Fruit fly (Drosophila melanogaster) whole organism, embryonic: Measurements from ENCODE around the gene CG32369.
A peak's percentile ranks its signal among the peaks of the same experiment; 100 is the strongest.

Source experiments
- Antp ChIP-seq: fragments of 200-800 bp; sonication (Bioruptor generic); optimal IDR thresholded peaks from 3 replicates; lab custom pipeline; 2016; ENCODE audit warnings: missing biosample characterization, missing genetic modification characterization
- C15 ChIP-seq: fragments of 200-800 bp; sonication (Bioruptor generic); IDR thresholded peaks from 3 replicates; pipeline ENCODE4 v1.3.6; 2022; ENCODE audit warnings: missing biosample characterization, missing genetic modification characterization
- CG10274 ChIP-seq: fragments of 200-800 bp; sonication (Bioruptor generic); optimal IDR thresholded peaks from 3 replicates; lab custom pipeline; 2017; ENCODE audit warnings: missing biosample characterization, mild to moderate bottlenecking, missing genetic modification characterization
- CG10431 ChIP-seq: fragments of 200-800 bp; sonication (Bioruptor generic); optimal IDR thresholded peaks from 3 replicates; lab custom pipeline; 2018; ENCODE audit warnings: missing biosample characterization, mild to moderate bottlenecking, missing genetic modification characterization
- CG10654 ChIP-seq: fragments of 200-800 bp; sonication (Bioruptor generic); optimal IDR thresholded peaks from 2 replicates; lab custom pipeline; 2016; ENCODE audit warnings: missing biosample characterization, missing genetic modification characterization
- CG12236 ChIP-seq: fragments of 200-800 bp; sonication (Bioruptor generic); optimal IDR thresholded peaks from 2 replicates; lab custom pipeline; 2016; ENCODE audit warnings: missing biosample characterization, missing genetic modification characterization
- CG12299 ChIP-seq: fragments of 200-800 bp; sonication (Bioruptor generic); optimal IDR thresholded peaks from 2 replicates; lab custom pipeline; 2018; ENCODE audit warnings: missing biosample characterization, mild to moderate bottlenecking, missing genetic modification characterization
- CG13775 ChIP-seq: fragments of 200-800 bp; sonication (Bioruptor generic); optimal IDR thresholded peaks from 3 replicates; lab custom pipeline; 2017; ENCODE audit warnings: missing biosample characterization, mild to moderate bottlenecking, missing genetic modification characterization
- CG15601 ChIP-seq: fragments of 200-800 bp; sonication (Bioruptor generic); optimal IDR thresholded peaks from 3 replicates; lab custom pipeline; 2019; ENCODE audit warnings: missing biosample characterization, mild to moderate bottlenecking, missing genetic modification characterization, moderate library complexity
- CG17829 ChIP-seq: fragments of 200-800 bp; optimal IDR thresholded peaks from 2 replicates; lab custom pipeline; 2019; ENCODE audit warnings: missing biosample characterization, mild to moderate bottlenecking, missing genetic modification characterization, moderate library complexity
- CG18262 ChIP-seq: fragments of 200-800 bp; optimal IDR thresholded peaks from 3 replicates; lab custom pipeline; 2019; ENCODE audit warnings: missing biosample characterization, mild to moderate bottlenecking, missing genetic modification characterization, moderate library complexity
- CG18599 ChIP-seq: fragments of 200-800 bp; sonication (Bioruptor generic); optimal IDR thresholded peaks from 3 replicates; lab custom pipeline; 2017; ENCODE audit warnings: missing biosample characterization, missing genetic modification characterization, mild to moderate bottlenecking, moderate library complexity, missing genetic modification reagents
- CG2199 ChIP-seq: fragments of 200-800 bp; sonication (Bioruptor generic); IDR thresholded peaks from 3 replicates; pipeline ENCODE4 v1.3.6; 2022; ENCODE audit warnings: missing biosample characterization, missing genetic modification characterization
- CG33557 ChIP-seq: fragments of 200-800 bp; sonication (Bioruptor generic); optimal IDR thresholded peaks from 2 replicates; lab custom pipeline; 2019; ENCODE audit warnings: missing biosample characterization, mild to moderate bottlenecking, missing genetic modification characterization, moderate library complexity
- CG3726 ChIP-seq: fragments of 200-800 bp; sonication (Bioruptor generic); IDR thresholded peaks from 3 replicates; pipeline ENCODE4, ENCODE4 v1.3.6; 2022; ENCODE audit warnings: missing biosample characterization, missing genetic modification characterization
- CG3838 ChIP-seq: fragments of 200-800 bp; sonication (Bioruptor generic); optimal IDR thresholded peaks from 3 replicates; lab custom pipeline; 2016; ENCODE audit warnings: missing biosample characterization, missing genetic modification characterization
- CG4328 ChIP-seq: fragments of 200-800 bp; sonication (Bioruptor generic); optimal IDR thresholded peaks from 3 replicates; lab custom pipeline; 2017; ENCODE audit warnings: missing biosample characterization, missing genetic modification reagents, missing genetic modification characterization
- CG43689 ChIP-seq: fragments of 200-800 bp; sonication (Bioruptor generic); IDR thresholded peaks from 2 replicates; pipeline ENCODE4 v1.3.6; 2022; ENCODE audit warnings: missing biosample characterization, missing genetic modification characterization
- CG6175 ChIP-seq: fragments of 200-800 bp; sonication (Bioruptor generic); IDR thresholded peaks from 3 replicates; pipeline ENCODE4 v1.3.6; 2022; ENCODE audit warnings: missing biosample characterization, missing genetic modification characterization
- CG7357 ChIP-seq: fragments of 200-800 bp; sonication (Bioruptor generic); IDR thresholded peaks from 3 replicates; pipeline ENCODE4 v1.3.6; 2022; ENCODE audit warnings: missing biosample characterization, missing genetic modification characterization
- CG7987 ChIP-seq: fragments of 200-800 bp; sonication (Bioruptor generic); optimal IDR thresholded peaks from 2 replicates; lab custom pipeline; 2018; ENCODE audit warnings: missing biosample characterization, mild to moderate bottlenecking, missing genetic modification characterization, moderate library complexity
- CG8944 ChIP-seq: fragments of 200-800 bp; sonication (Bioruptor generic); optimal IDR thresholded peaks from 3 replicates; lab custom pipeline; 2016; ENCODE audit warnings: missing biosample characterization, missing genetic modification characterization
- Camta ChIP-seq: fragments of 200-800 bp; sonication (Bioruptor generic); optimal IDR thresholded peaks from 2 replicates; lab custom pipeline; 2016; ENCODE audit warnings: missing biosample characterization, missing genetic modification characterization
- CkIIα-i1 ChIP-seq: fragments of 200-800 bp; sonication (Bioruptor generic); IDR thresholded peaks from 2 replicates; pipeline ENCODE4 v1.3.6; 2022; ENCODE audit warnings: missing biosample characterization, missing genetic modification characterization
- Dbx ChIP-seq: fragments of 200-800 bp; sonication (Bioruptor generic); IDR thresholded peaks from 3 replicates; pipeline ENCODE4 v1.3.6; 2022; ENCODE audit warnings: missing biosample characterization, missing genetic modification characterization
- Dref ChIP-seq: fragments of 200-800 bp; sonication (Bioruptor generic); IDR thresholded peaks from 2 replicates; pipeline ENCODE4 v1.3.6; 2022; ENCODE audit warnings: missing biosample characterization, missing genetic modification characterization
- ERR ChIP-seq: fragments of 200-800 bp; sonication (Bioruptor generic); optimal IDR thresholded peaks from 2 replicates; lab custom pipeline; 2016; ENCODE audit warnings: missing biosample characterization, missing genetic modification characterization
- Elba2 ChIP-seq: fragments of 200-800 bp; sonication (Bioruptor generic); optimal IDR thresholded peaks from 3 replicates; lab custom pipeline; 2016; ENCODE audit warnings: missing biosample characterization, missing genetic modification characterization
- Ets65A ChIP-seq: fragments of 200-800 bp; sonication (Bioruptor generic); peaks from one replicate; lab custom pipeline; 2016; ENCODE audit warnings: missing biosample characterization, missing genetic modification characterization
- Gug ChIP-seq: fragments of 200-800 bp; sonication (Bioruptor generic); IDR thresholded peaks from 4 replicates; pipeline ENCODE4 v1.3.6; 2022; ENCODE audit warnings: missing biosample characterization, missing genetic modification characterization
- Hand ChIP-seq: fragments of 200-800 bp; sonication (Bioruptor generic); optimal IDR thresholded peaks from 2 replicates; lab custom pipeline; 2017; ENCODE audit warnings: mild to moderate bottlenecking, missing biosample characterization, missing genetic modification reagents, missing genetic modification characterization
- Trl ChIP-seq, 3 experiments: fragments of >200 bp in 2 of 3; fragments of 200-800 bp in 1 of 3; sonication (Bioruptor generic) in 1 of 3; optimal IDR thresholded peaks; 2 replicates in 1 of 3; 3 replicates in 2 of 3; lab custom pipeline; 2016 to 2017; ENCODE audit warnings: missing biosample characterization in 1 of 3, missing genetic modification characterization in 1 of 3
- gsb ChIP-seq: fragments of 200-800 bp; sonication (Bioruptor generic); IDR thresholded peaks from 2 replicates; pipeline ENCODE4 v1.3.6; 2022; ENCODE audit warnings: missing biosample characterization, missing genetic modification characterization
- h ChIP-seq: fragments of >200 bp; optimal IDR thresholded peaks from 2 replicates; lab custom pipeline; 2017
- hkb ChIP-seq, 2 experiments: fragments of 200-800 bp in 1 of 2; fragments of >200 bp in 1 of 2; sonication (Bioruptor generic) in 1 of 2; IDR thresholded peaks in 1 of 2; optimal IDR thresholded peaks in 1 of 2; 2 replicates each; pipeline versions ENCODE4 v1.3.6 to Lab custom; 2017 to 2022; ENCODE audit warnings: missing biosample characterization in 1 of 2, missing genetic modification characterization in 1 of 2
- ind ChIP-seq: fragments of 200-800 bp; sonication (Bioruptor generic); optimal IDR thresholded peaks from 3 replicates; lab custom pipeline; 2016; ENCODE audit warnings: missing biosample characterization, missing genetic modification characterization
- knrl ChIP-seq: fragments of 200-800 bp; sonication (Bioruptor generic); IDR thresholded peaks from 3 replicates; pipeline ENCODE4 v1.3.6; 2022; ENCODE audit warnings: missing biosample characterization, missing genetic modification characterization; ENCODE audit not compliant: partially characterized antibody
- lola ChIP-seq, 3 experiments: fragments of >200 bp in 2 of 3; fragments of 200-800 bp in 1 of 3; sonication (Bioruptor generic) in 1 of 3; optimal IDR thresholded peaks; 2 replicates each; lab custom pipeline; 2017 to 2019; ENCODE audit warnings: missing biosample characterization in 3 of 3, missing genetic modification characterization in 3 of 3, mild to moderate bottlenecking in 1 of 3, moderate library complexity in 1 of 3
- otp ChIP-seq: fragments of 200-800 bp; sonication (Bioruptor generic); IDR thresholded peaks from 3 replicates; pipeline ENCODE4, ENCODE4 v1.3.6; 2022; ENCODE audit warnings: missing biosample characterization, missing genetic modification characterization
- pb ChIP-seq: fragments of 200-800 bp; sonication (Bioruptor generic); optimal IDR thresholded peaks from 3 replicates; lab custom pipeline; 2016; ENCODE audit warnings: missing biosample characterization, missing genetic modification characterization
- rib ChIP-seq: fragments of 200-800 bp; sonication (Bioruptor generic); IDR thresholded peaks from 2 replicates; pipeline ENCODE4 v1.3.6; 2022; ENCODE audit warnings: missing biosample characterization, missing genetic modification characterization
- salm ChIP-seq: fragments of 200-800 bp; sonication (Bioruptor generic); optimal IDR thresholded peaks from 2 replicates; lab custom pipeline; 2018; ENCODE audit warnings: missing biosample characterization, mild to moderate bottlenecking, missing genetic modification characterization
- sd ChIP-seq: fragments of 200-800 bp; sonication (Bioruptor generic); optimal IDR thresholded peaks from 3 replicates; lab custom pipeline; 2018; ENCODE audit warnings: missing biosample characterization, mild to moderate bottlenecking, missing genetic modification characterization, moderate library complexity
- toy ChIP-seq: fragments of 200-800 bp; sonication (Bioruptor generic); IDR thresholded peaks from 2 replicates; pipeline ENCODE4 v1.3.6; 2022; ENCODE audit warnings: missing biosample characterization, missing genetic modification characterization
- trem ChIP-seq: fragments of 200-800 bp; optimal IDR thresholded peaks from 3 replicates; lab custom pipeline; 2019; ENCODE audit warnings: missing biosample characterization, mild to moderate bottlenecking, missing genetic modification characterization, moderate library complexity
- tup ChIP-seq: fragments of 200-800 bp; sonication (Bioruptor generic); optimal IDR thresholded peaks from 2 replicates; lab custom pipeline; 2016; ENCODE audit warnings: missing biosample characterization, mild to moderate bottlenecking, missing genetic modification characterization, moderate library complexity
- yki ChIP-seq: fragments of >200 bp; optimal IDR thresholded peaks from 3 replicates; lab custom pipeline; 2018
- zfh1 ChIP-seq: fragments of 200-800 bp; sonication (Bioruptor generic); IDR thresholded peaks from 3 replicates; pipeline ENCODE4 v1.3.6; 2022; ENCODE audit warnings: missing biosample characterization, missing genetic modification characterization

CG32369 gene

DNA sequence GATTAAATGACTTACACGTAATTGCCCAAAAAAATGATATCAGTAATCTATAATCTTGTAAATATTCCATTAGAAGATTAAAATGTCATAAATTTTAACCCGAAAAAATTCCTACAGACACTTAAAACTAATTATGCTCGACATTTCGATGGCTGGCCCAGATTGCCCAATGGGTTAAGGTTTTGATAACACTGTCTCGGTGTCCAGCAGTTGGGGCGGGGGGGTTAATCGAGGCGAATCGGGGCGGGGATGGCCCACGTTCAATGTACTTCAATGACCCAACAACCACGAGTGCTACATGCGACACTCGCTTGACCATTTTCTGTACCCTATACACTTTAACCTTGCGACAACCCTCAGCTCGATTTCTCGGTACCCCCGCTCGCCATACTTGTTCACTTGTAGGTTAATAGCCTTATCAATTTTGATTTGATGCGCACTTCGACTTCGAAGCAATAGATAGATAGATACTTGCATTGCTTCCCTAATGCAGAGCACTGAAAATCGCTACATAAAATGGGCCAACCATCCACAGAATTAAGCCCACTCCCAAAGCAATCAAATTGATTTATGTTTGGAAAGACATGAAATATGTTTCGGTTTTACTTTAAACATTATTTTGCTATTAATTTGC is 42.7 kb upstream of the CG32369 start (continued):
- TF ChIP-seq salm (tag; lab: Kevin White, UChicago) (no peak), CG12299 (tag; lab: Kevin White, UChicago) (no peak), tup (GFP tag; lab: Kevin White, UChicago) (no peak), CG2199 (peak; percentile 71; the same call in 1 of the 3 replicates), CG10431 (GFP tag; lab: Kevin White, UChicago) (no peak), CkIIα-i1 (GFP tag; lab: Robert Waterston, UW) (no peak), gsb (no peak), Gug (GFP tag; lab: Robert Waterston, UW) (no peak), CG12236 (GFP tag; lab: Kevin White, UChicago) (no peak), sd (peak; percentile 88), toy (GFP tag; lab: Robert Waterston, UW) (0 out of 2 replicates have a peak, but pooled peaks have one; percentile 11), CG6175 (GFP tag; lab: Robert Waterston, UW) (0 out of 3 replicates have a peak, but pooled peaks have one; percentile 8), CG13775 (GFP tag; lab: Kevin White, UChicago) (no peak), CG10274 (GFP tag; lab: Kevin White, UChicago) (no peak), CG33557 (GFP tag; lab: Kevin White, UChicago) (no peak), Camta (GFP tag; lab: Kevin White, UChicago) (no peak)

DNA sequence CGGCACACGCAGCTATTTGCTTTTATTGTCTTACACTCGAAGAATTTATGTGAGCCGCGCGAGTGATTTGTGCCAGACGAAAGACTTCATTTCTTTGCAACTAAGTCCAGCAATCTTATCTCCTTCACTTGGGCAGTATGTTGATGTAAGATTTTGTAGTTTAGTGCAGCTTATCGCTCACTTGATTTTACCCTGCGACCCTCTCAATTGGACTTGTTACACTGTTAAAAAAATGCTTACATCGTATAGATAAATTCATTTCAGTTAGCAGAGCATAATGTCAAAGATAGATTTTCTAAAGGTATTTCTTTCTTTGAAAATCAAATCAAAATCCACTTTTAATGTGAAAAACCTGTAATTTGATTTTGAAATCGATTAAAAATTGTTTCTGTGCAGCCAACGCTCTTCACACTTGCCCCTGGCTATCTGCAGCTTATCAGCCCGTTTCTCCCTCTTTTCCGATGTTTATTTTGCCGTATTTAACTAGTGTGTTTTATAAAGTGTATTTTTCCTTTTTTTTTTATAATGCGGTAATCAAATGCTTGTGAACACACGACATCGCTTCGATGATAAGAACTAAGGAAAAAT is 41.2 kb upstream of the CG32369 start:
- TF ChIP-seq CG17829 (tag; lab: Kevin White, UChicago) (peak; percentile 82), hkb (optimal IDR thresholded peaks at IDR 0.05; lab: Kevin White, UChicago) (no peak), hkb (GFP tag; IDR thresholded peaks at IDR 0.05; lab: Robert Waterston, UW) (peak; percentile 92), Elba2 (no peak), otp (GFP tag; lab: Robert Waterston, UW) (peak; percentile 84), CG18262 (tag; lab: Kevin White, UChicago) (peak; percentile 86), pb (peak; percentile 59), Ets65A (peak; percentile 96), yki (lab: Kevin White, UChicago) (no peak), Antp (GFP tag; lab: Kevin White, UChicago) (peak; percentile 86), ind (peak; percentile 89), Dref (no peak), rib (peak; percentile 86), trem (peak; percentile 69), Trl (optimal IDR thresholded peaks at IDR 0.05; lab: Kevin White, UChicago) (no peak), Trl (GFP tag; optimal IDR thresholded peaks at IDR 0.05; lab: Kevin White, UChicago) (peak; percentile 89), CG7987 (GFP tag; lab: Kevin White, UChicago) (peak; percentile 58), CG8944 (peak; percentile 84), C15 (GFP tag; lab: Robert Waterston, UW) (peak; percentile 81; the same call in 1 of the 3 replicates), CG43689 (0 out of 2 replicates have a peak, but pooled peaks have one; percentile 54), h (lab: Kevin White, UChicago) (no peak), CG3726 (peak; percentile 82; the same call in 2 of the 3 replicates), CG15601 (tag; lab: Kevin White, UChicago) (peak; percentile 78), CG4328 (GFP tag; lab: Kevin White, UChicago) (peak; percentile 70), knrl (no peak), CG10274 (GFP tag; lab: Kevin White, UChicago) (peak; percentile 68), CG7357 (GFP tag; lab: Robert Waterston, UW) (peak; percentile 67; the same call in 2 of the 3 replicates), zfh1 (GFP tag; lab: Robert Waterston, UW) (peak; percentile 84), ERR (peak; percentile 89), CG3838 (peak; percentile 77), CG10654 (GFP tag; lab: Kevin White, UChicago) (peak; percentile 84), Dbx (GFP tag; lab: Robert Waterston, UW) (peak; percentile 92), CG33557 (GFP tag; lab: Kevin White, UChicago) (peak; percentile 57), CG18599 (GFP tag; lab: Kevin White, UChicago) (peak; percentile 96), Hand (GFP tag; lab: Kevin White, UChicago) (peak; percentile 83), lola (GFP tag; optimal IDR thresholded peaks at IDR 0.05; lab: Kevin White, UChicago) (peak in 1 of 3 experiments; percentile 70)
